Worm (Caenorhabditis elegans) whole organism, L2 larva: ENCODE results near the gene sul-2.

Source experiments
- F13H6.1 ChIP-seq: sonication (generic microtip); optimal IDR thresholded peaks from 2 replicates; lab custom pipeline; 2016; ENCODE audit warnings: missing genetic modification characterization, missing compliant biosample characterization
- blmp-1 ChIP-seq: sonication (generic microtip); optimal IDR thresholded peaks from 2 replicates; lab custom pipeline; 2017; ENCODE audit warnings: missing genetic modification characterization, mild to moderate bottlenecking, missing compliant biosample characterization, antibody characterized with exemption, moderate library complexity; ENCODE audit not compliant: insufficient read depth
- dmd-4 ChIP-seq: sonication (generic microtip); optimal IDR thresholded peaks from 2 replicates; lab custom pipeline; 2017; ENCODE audit warnings: missing biosample characterization, missing genetic modification characterization
- gmeb-1 ChIP-seq: fragments of 150-350 bp; optimal IDR thresholded peaks from 2 replicates; lab custom pipeline; 2014; ENCODE audit warnings: missing biosample characterization, missing genetic modification characterization
- lin-39 ChIP-seq: fragments of 150-350 bp; optimal IDR thresholded peaks from 2 replicates; lab custom pipeline; 2014; ENCODE audit warnings: missing biosample characterization, missing genetic modification reagents, missing genetic modification characterization
- nhr-12 ChIP-seq: fragments of 150-350 bp; optimal IDR thresholded peaks from 2 replicates; lab custom pipeline; 2014; ENCODE audit warnings: missing biosample characterization, missing genetic modification characterization
- nhr-23 ChIP-seq: fragments of 150-350 bp; optimal IDR thresholded peaks from 2 replicates; lab custom pipeline; 2014; ENCODE audit warnings: missing biosample characterization, missing genetic modification reagents, missing genetic modification characterization
- nhr-77 ChIP-seq: fragments of 150-350 bp; optimal IDR thresholded peaks from 2 replicates; lab custom pipeline; 2014; ENCODE audit warnings: missing biosample characterization, missing genetic modification characterization
- sem-4 ChIP-seq: fragments of 150-350 bp; optimal IDR thresholded peaks from 2 replicates; lab custom pipeline; 2014; ENCODE audit warnings: missing biosample characterization, missing genetic modification reagents, missing genetic modification characterization
- skn-1 ChIP-seq: sonication (generic microtip); optimal IDR thresholded peaks from 2 replicates; lab custom pipeline; 2017; ENCODE audit warnings: missing biosample characterization, missing genetic modification characterization
- snpc-4 ChIP-seq: fragments of 150-350 bp; optimal IDR thresholded peaks from 2 replicates; lab custom pipeline; 2014; ENCODE audit warnings: missing biosample characterization, missing genetic modification characterization
- ztf-4 ChIP-seq: fragments of 150-350 bp; optimal IDR thresholded peaks from 2 replicates; lab custom pipeline; 2014; ENCODE audit warnings: missing biosample characterization, missing genetic modification characterization

- no peak for TF ChIP-seq sem-4 (tag; lab: Kevin White, UChicago)
- TF ChIP-seq dmd-4 (tag; lab: Kevin White, UChicago), result no peak
- no peak for TF ChIP-seq skn-1 (tag; lab: Kevin White, UChicago)
- no peak for TF ChIP-seq ztf-4
- no peak for TF ChIP-seq blmp-1 (tag; lab: Kevin White, UChicago)
- TF ChIP-seq F13H6.1, result no peak
- no peak for TF ChIP-seq gmeb-1 (tag; lab: Kevin White, UChicago)
- no peak for TF ChIP-seq lin-39 (tag; lab: Kevin White, UChicago)
- no peak for TF ChIP-seq snpc-4
- no peak for TF ChIP-seq nhr-12
- TF ChIP-seq nhr-77 (tag; lab: Kevin White, UChicago), result no peak
- TF ChIP-seq nhr-23, result no peak
Measured at ce11 chrV:8178279-8178678, 20.7 kb downstream of the sul-2 start.
